Worm (Caenorhabditis elegans) whole organism, L3 larva: Measurements from ENCODE around the gene ZK616.61.

Experiments
- R02D3.7 ChIP-seq: fragments of 150-350 bp; optimal IDR thresholded peaks from 2 replicates; lab custom pipeline; 2014; ENCODE audit warnings: missing biosample characterization, missing genetic modification characterization
- ama-1 ChIP-seq: fragments of 150-350 bp; optimal IDR thresholded peaks from 2 replicates; lab custom pipeline; 2018
- ceh-16 ChIP-seq: sonication (generic microtip); optimal IDR thresholded peaks from 2 replicates; lab custom pipeline; 2017; ENCODE audit warnings: missing biosample characterization, missing genetic modification characterization
- ceh-28 ChIP-seq: fragments of 150-350 bp; optimal IDR thresholded peaks from 2 replicates; lab custom pipeline; 2014; ENCODE audit warnings: missing biosample characterization, missing genetic modification reagents, missing genetic modification characterization
- daf-12 ChIP-seq: fragments of 150-350 bp; optimal IDR thresholded peaks from 2 replicates; lab custom pipeline; 2014; ENCODE audit warnings: missing biosample characterization, missing genetic modification reagents, missing genetic modification characterization
- egl-27 ChIP-seq: sonication (generic microtip); optimal IDR thresholded peaks from 4 replicates; lab custom pipeline; 2017; ENCODE audit warnings: missing biosample characterization, missing genetic modification reagents, missing genetic modification characterization
- elt-2 ChIP-seq: sonication (generic microtip); optimal IDR thresholded peaks from 2 replicates; lab custom pipeline; 2016; ENCODE audit warnings: missing genetic modification reagents, mild to moderate bottlenecking, missing genetic modification characterization, missing compliant biosample characterization
- elt-3 ChIP-seq, 3 experiments: fragments of 150-350 bp in 1 of 3; sonication (generic microtip) in 2 of 3; optimal IDR thresholded peaks; 2 replicates in 2 of 3; 4 replicates in 1 of 3; lab custom pipeline; 2014 to 2017; ENCODE audit warnings: missing biosample characterization in 3 of 3, missing genetic modification characterization in 3 of 3
- eor-1 ChIP-seq, 2 experiments: fragments of 150-350 bp; optimal IDR thresholded peaks; 2 replicates each; lab custom pipeline; 2014 to 2018; ENCODE audit warnings: missing biosample characterization in 2 of 2, missing genetic modification characterization in 2 of 2
- fkh-10 ChIP-seq: sonication (generic microtip); optimal IDR thresholded peaks from 2 replicates; lab custom pipeline; 2017; ENCODE audit warnings: missing biosample characterization, missing genetic modification reagents, missing genetic modification characterization
- fos-1 ChIP-seq: fragments of 150-350 bp; optimal IDR thresholded peaks from 2 replicates; lab custom pipeline; 2014; ENCODE audit warnings: missing biosample characterization, missing genetic modification characterization
- hmg-11 ChIP-seq: sonication (generic microtip); optimal IDR thresholded peaks from 2 replicates; lab custom pipeline; 2016; ENCODE audit warnings: missing genetic modification characterization, missing compliant biosample characterization
- lin-15B ChIP-seq: fragments of 150-350 bp; optimal IDR thresholded peaks from 2 replicates; lab custom pipeline; 2014; ENCODE audit warnings: missing biosample characterization, missing genetic modification characterization
- lin-39 ChIP-seq: fragments of 150-350 bp; optimal IDR thresholded peaks from 2 replicates; lab custom pipeline; 2018; ENCODE audit warnings: missing biosample characterization, missing genetic modification reagents, missing genetic modification characterization
- lsy-12 ChIP-seq: sonication (generic microtip); optimal IDR thresholded peaks from 2 replicates; lab custom pipeline; 2016; ENCODE audit warnings: mild to moderate bottlenecking, missing genetic modification characterization, missing compliant biosample characterization
- mdl-1 ChIP-seq: fragments of 150-350 bp; optimal IDR thresholded peaks from 2 replicates; lab custom pipeline; 2014; ENCODE audit warnings: missing biosample characterization, missing genetic modification characterization
- mml-1 ChIP-seq: fragments of 150-350 bp; sonication (generic microtip); optimal IDR thresholded peaks from 3 replicates; lab custom pipeline; 2014; ENCODE audit warnings: missing biosample characterization, missing genetic modification characterization
- nfya-1 ChIP-seq: sonication (generic microtip); optimal IDR thresholded peaks from 2 replicates; lab custom pipeline; 2017; ENCODE audit warnings: missing genetic modification characterization, mild to moderate bottlenecking, missing compliant biosample characterization, antibody characterized with exemption, moderate library complexity; ENCODE audit not compliant: insufficient read depth
- nhr-12 ChIP-seq: fragments of 150-350 bp; optimal IDR thresholded peaks from 2 replicates; lab custom pipeline; 2014; ENCODE audit warnings: missing biosample characterization, missing genetic modification characterization
- nhr-23 ChIP-seq: fragments of 150-350 bp; optimal IDR thresholded peaks from 2 replicates; lab custom pipeline; 2014; ENCODE audit warnings: missing biosample characterization, missing genetic modification reagents, missing genetic modification characterization
- nhr-237 ChIP-seq: fragments of 150-350 bp; optimal IDR thresholded peaks from 2 replicates; lab custom pipeline; 2014; ENCODE audit warnings: missing biosample characterization, missing genetic modification characterization
- nhr-25 ChIP-seq: sonication (generic microtip); optimal IDR thresholded peaks from 2 replicates; lab custom pipeline; 2017; ENCODE audit warnings: missing biosample characterization, missing genetic modification characterization
- nhr-28 ChIP-seq: fragments of 150-350 bp; optimal IDR thresholded peaks from 2 replicates; lab custom pipeline; 2014; ENCODE audit warnings: missing biosample characterization, missing genetic modification characterization
- nhr-67 ChIP-seq: fragments of 150-350 bp; optimal IDR thresholded peaks from 2 replicates; lab custom pipeline; 2014; ENCODE audit warnings: missing biosample characterization, missing genetic modification characterization
- nhr-76 ChIP-seq: fragments of 150-350 bp; sonication (generic microtip); optimal IDR thresholded peaks from 5 replicates; lab custom pipeline; 2014; ENCODE audit warnings: missing biosample characterization, missing genetic modification characterization
- nhr-77 ChIP-seq: fragments of 150-350 bp; optimal IDR thresholded peaks from 2 replicates; lab custom pipeline; 2014; ENCODE audit warnings: missing biosample characterization, missing genetic modification characterization
- pha-4 ChIP-seq: fragments of 150-350 bp; optimal IDR thresholded peaks from 2 replicates; lab custom pipeline; 2014; ENCODE audit warnings: missing biosample characterization, missing genetic modification reagents, missing genetic modification characterization
- pqm-1 ChIP-seq: fragments of 150-350 bp; optimal IDR thresholded peaks from 2 replicates; lab custom pipeline; 2017; ENCODE audit warnings: missing biosample characterization, missing genetic modification characterization, inconsistent platforms
- sea-2 ChIP-seq: fragments of 150-350 bp; sonication (generic microtip); optimal IDR thresholded peaks from 4 replicates; lab custom pipeline; 2014; ENCODE audit warnings: missing biosample characterization, missing genetic modification reagents, missing genetic modification characterization
- skn-1 ChIP-seq: fragments of 150-350 bp; optimal IDR thresholded peaks from 2 replicates; lab custom pipeline; 2014; ENCODE audit warnings: missing biosample characterization, missing genetic modification characterization
- snpc-4 ChIP-seq: fragments of 150-350 bp; optimal IDR thresholded peaks from 2 replicates; lab custom pipeline; 2014; ENCODE audit warnings: missing biosample characterization, missing genetic modification characterization
- tbx-2 ChIP-seq: sonication (generic microtip); optimal IDR thresholded peaks from 2 replicates; lab custom pipeline; 2016; ENCODE audit warnings: mild to moderate bottlenecking, missing genetic modification characterization, missing compliant biosample characterization
- unc-62 ChIP-seq: fragments of 150-350 bp; sonication (generic microtip); optimal IDR thresholded peaks from 4 replicates; lab custom pipeline; 2014; ENCODE audit warnings: missing biosample characterization, missing genetic modification reagents, missing genetic modification characterization
- ztf-4 ChIP-seq: fragments of 150-350 bp; optimal IDR thresholded peaks from 2 replicates; lab custom pipeline; 2014; ENCODE audit warnings: missing biosample characterization, missing genetic modification characterization

The ZK616.61 gene

ce11 chrIV:5366567-5366966 is 38.9 kb upstream of the ZK616.61 start, which contains the start of gene sand-1:
Gene sand-1, plus strand, starts transcription at chrIV:5366867.
- TF ChIP-seq lsy-12 (tag; lab: Kevin White, UChicago) (no peak), ceh-28 (tag; lab: Kevin White, UChicago) (no peak), fkh-10 (GFP tag; lab: Kevin White, UChicago) (no peak), hmg-11 (tag; lab: Kevin White, UChicago) (no peak), egl-27 (tag; lab: Kevin White, UChicago) (no peak), lin-15B (no peak), unc-62 (GFP tag; lab: Kevin White, UChicago) (no peak), ceh-16 (tag; lab: Kevin White, UChicago) (no peak)

DNA sequence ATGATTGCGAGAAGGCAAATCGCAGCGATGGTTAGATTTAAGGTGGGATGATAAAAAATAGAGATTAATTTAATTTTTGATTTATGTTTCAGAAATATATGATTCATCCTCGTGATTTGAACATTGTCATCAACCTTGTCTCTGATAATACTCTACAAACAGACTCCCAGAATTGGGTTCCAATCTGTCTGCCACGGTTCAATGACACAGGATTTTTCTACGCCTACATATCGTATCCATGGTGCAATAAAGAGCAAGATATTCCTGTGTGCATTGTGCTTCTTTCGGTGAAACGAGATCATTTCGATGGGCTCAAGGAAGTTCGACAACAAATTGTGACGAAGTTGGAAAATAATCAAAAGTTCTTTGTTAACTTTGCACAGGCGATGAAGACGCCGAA is 37.5 kb upstream of the ZK616.61 start:
- peak; percentile 50 for TF ChIP-seq ama-1 (lab: Kevin White, UChicago)
- TF ChIP-seq eor-1 (tag; optimal IDR thresholded peaks at IDR 0.05; lab: Kevin White, UChicago), result no peak

ce11 chrIV:5368860-5369259 is 36.6 kb upstream of the ZK616.61 start:
- TF ChIP-seq lsy-12 (tag; lab: Kevin White, UChicago) (no peak), elt-3 (tag; optimal IDR thresholded peaks at IDR 0.05; lab: Kevin White, UChicago) (no peak), hmg-11 (tag; lab: Kevin White, UChicago) (peak; percentile 53), nhr-76 (no peak), ceh-28 (tag; lab: Kevin White, UChicago) (peak; percentile 70), nfya-1 (peak; percentile 39), lin-15B (peak; percentile 70), ceh-16 (tag; lab: Kevin White, UChicago) (no peak), ama-1 (lab: Kevin White, UChicago) (peak; percentile 60), lin-39 (tag; lab: Kevin White, UChicago) (peak; percentile 31), elt-2 (tag; lab: Kevin White, UChicago) (peak; percentile 25), pha-4 (tag; lab: Kevin White, UChicago) (peak; percentile 37), daf-12 (tag; lab: Kevin White, UChicago) (no peak), nhr-25 (tag; lab: Kevin White, UChicago) (peak; percentile 58), snpc-4 (no peak)

ce11 chrIV:5369414-5369813 is 36.0 kb upstream of the ZK616.61 start, which contains the start of gene F41H10.3:
Gene F41H10.3, plus strand, starts transcription at chrIV:5369801.
- TF ChIP-seq nhr-77 (tag; lab: Kevin White, UChicago) (no peak), nhr-67 (tag; lab: Kevin White, UChicago) (no peak), mml-1 (tag; lab: Kevin White, UChicago) (no peak), hmg-11 (tag; lab: Kevin White, UChicago) (no peak), skn-1 (tag; lab: Kevin White, UChicago) (no peak), sea-2 (GFP tag; lab: Kevin White, UChicago) (no peak), nhr-237 (tag; lab: Kevin White, UChicago) (no peak), R02D3.7 (tag; lab: Kevin White, UChicago) (no peak), pqm-1 (tag; lab: Kevin White, UChicago) (no peak), unc-62 (GFP tag; lab: Kevin White, UChicago) (no peak), mdl-1 (tag; lab: Kevin White, UChicago) (no peak), lsy-12 (tag; lab: Kevin White, UChicago) (no peak), nhr-28 (tag; lab: Kevin White, UChicago) (no peak), nhr-23 (no peak), tbx-2 (tag; lab: Kevin White, UChicago) (no peak), eor-1 (tag; optimal IDR thresholded peaks at IDR 0.05; lab: Kevin White, UChicago) (no peak)

ce11 chrIV:5370914-5371313 is 34.5 kb upstream of the ZK616.61 start:
- TF ChIP-seq nfya-1, result peak; percentile 40
- peak; percentile 42 for TF ChIP-seq nhr-23
- TF ChIP-seq egl-27 (tag; lab: Kevin White, UChicago), result no peak
- TF ChIP-seq, all 47 proteins: peak for 2

DNA sequence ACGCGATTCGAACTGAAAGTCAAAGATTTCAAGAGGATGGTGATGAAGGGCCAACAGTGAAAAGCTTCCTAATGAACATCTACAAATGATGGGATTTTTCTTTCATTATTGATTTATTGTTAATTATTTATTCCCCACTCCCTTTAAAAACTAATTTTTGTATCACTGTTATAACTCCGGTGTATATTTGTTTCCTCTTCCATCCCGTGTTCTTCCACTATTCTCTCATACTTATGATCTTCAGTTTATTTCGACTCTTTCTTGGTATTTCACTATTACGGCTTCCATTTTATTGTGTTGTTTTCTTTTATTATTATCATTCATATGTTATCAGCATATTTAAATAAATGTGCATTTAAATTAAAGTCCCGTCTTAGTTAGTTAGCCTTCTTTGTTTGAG is 31.1 kb upstream of the ZK616.61 start:
- TF ChIP-seq ztf-4 (tag; lab: Kevin White, UChicago), result no peak
- TF ChIP-seq nhr-77 (tag; lab: Kevin White, UChicago), result peak; percentile 13
- peak; percentile 27 for TF ChIP-seq ceh-28 (tag; lab: Kevin White, UChicago)
- peak; percentile 57 for TF ChIP-seq fos-1
- TF ChIP-seq nhr-12, result no peak
- peak; percentile 55 for TF ChIP-seq elt-2 (tag; lab: Kevin White, UChicago)
